Worm (Caenorhabditis elegans) whole organism, L3 larva: ENCODE results near the gene Y46G5A.39.

Experiments
- elt-2 ChIP-seq: sonication (generic microtip); optimal IDR thresholded peaks from 2 replicates; lab custom pipeline; 2016; ENCODE audit warnings: missing genetic modification reagents, mild to moderate bottlenecking, missing genetic modification characterization, missing compliant biosample characterization
- fos-1 ChIP-seq: fragments of 150-350 bp; optimal IDR thresholded peaks from 2 replicates; lab custom pipeline; 2014; ENCODE audit warnings: missing biosample characterization, missing genetic modification characterization

ce11 chrII:12756180-12756579 is 2.6 kb upstream of the Y46G5A.39 start, which contains the start of the genes Y46G5A.7 and Y46G5A.8:
- TF ChIP-seq fos-1 (no peak), elt-2 (tag; lab: Kevin White, UChicago) (no peak)
